Fruit fly (Drosophila melanogaster) whole organism, adult: ENCODE results near the gene CG11889.

Source experiments
- CG11617 ChIP-seq: fragments of 200-800 bp; sonication (Bioruptor generic); optimal IDR thresholded peaks from 2 replicates; lab custom pipeline; 2017; ENCODE audit warnings: mild to moderate bottlenecking, missing biosample characterization, missing genetic modification reagents, missing genetic modification characterization
- CG12768 ChIP-seq: fragments of 200-800 bp; sonication (Bioruptor generic); optimal IDR thresholded peaks from 2 replicates; lab custom pipeline; 2017; ENCODE audit warnings: missing biosample characterization, missing genetic modification characterization, mild to moderate bottlenecking, moderate library complexity, missing genetic modification reagents
- CG14711 ChIP-seq: fragments of 200-800 bp; sonication (Bioruptor generic); optimal IDR thresholded peaks from 2 replicates; lab custom pipeline; 2018; ENCODE audit warnings: missing biosample characterization, mild to moderate bottlenecking, missing genetic modification characterization, moderate library complexity
- CG1620 ChIP-seq: fragments of 200-800 bp; sonication (Bioruptor generic); optimal IDR thresholded peaks from 2 replicates; lab custom pipeline; 2016; ENCODE audit warnings: missing biosample characterization, missing genetic modification characterization
- CG33017 ChIP-seq: fragments of 200-800 bp; sonication (Bioruptor generic); optimal IDR thresholded peaks from 2 replicates; lab custom pipeline; 2018; ENCODE audit warnings: missing biosample characterization, mild to moderate bottlenecking, missing genetic modification characterization, moderate library complexity
- CG5204 ChIP-seq: fragments of 200-800 bp; sonication (Bioruptor generic); optimal IDR thresholded peaks from 2 replicates; lab custom pipeline; 2016; ENCODE audit warnings: missing biosample characterization, missing genetic modification characterization
- CG7045 ChIP-seq: fragments of 200-800 bp; sonication (Bioruptor generic); optimal IDR thresholded peaks from 2 replicates; lab custom pipeline; 2017; ENCODE audit warnings: missing biosample characterization, mild to moderate bottlenecking, missing genetic modification characterization
- CG7101 ChIP-seq: fragments of 200-800 bp; sonication (Bioruptor generic); optimal IDR thresholded peaks from 2 replicates; lab custom pipeline; 2018; ENCODE audit warnings: missing biosample characterization, mild to moderate bottlenecking, missing genetic modification characterization, moderate library complexity
- Clk ChIP-seq: fragments of 200-800 bp; sonication (Bioruptor generic); optimal IDR thresholded peaks from 2 replicates; lab custom pipeline; 2017; ENCODE audit warnings: missing biosample characterization, missing genetic modification characterization
- Crg-1 ChIP-seq: fragments of 200-800 bp; sonication (Bioruptor generic); optimal IDR thresholded peaks from 2 replicates; lab custom pipeline; 2016; ENCODE audit warnings: missing biosample characterization, missing genetic modification characterization
- Hr96 ChIP-seq: fragments of 200-800 bp; sonication (Bioruptor generic); optimal IDR thresholded peaks from 2 replicates; lab custom pipeline; 2016; ENCODE audit warnings: missing biosample characterization, missing genetic modification characterization
- Mnt ChIP-seq: fragments of 200-800 bp; sonication (Bioruptor generic); optimal IDR thresholded peaks from 2 replicates; lab custom pipeline; 2016; ENCODE audit warnings: missing biosample characterization, mild to moderate bottlenecking, missing genetic modification characterization
- bab1 ChIP-seq: fragments of 200-800 bp; sonication (Bioruptor generic); optimal IDR thresholded peaks from 3 replicates; lab custom pipeline; 2019; ENCODE audit warnings: missing biosample characterization, mild to moderate bottlenecking, missing genetic modification characterization, moderate library complexity
- cic ChIP-seq: fragments of 200-800 bp; sonication (Bioruptor generic); optimal IDR thresholded peaks from 2 replicates; lab custom pipeline; 2017; ENCODE audit warnings: missing biosample characterization, mild to moderate bottlenecking, missing genetic modification characterization, moderate library complexity
- cnc ChIP-seq, 2 experiments: fragments of >200 bp; optimal IDR thresholded peaks; 2 replicates each; lab custom pipeline; 2017
- kay ChIP-seq: fragments of 200-800 bp; sonication (Bioruptor generic); peaks from one replicate; lab custom pipeline; 2016; ENCODE audit warnings: missing biosample characterization, missing genetic modification characterization, borderline replicate concordance
- ovo ChIP-seq: fragments of 200-800 bp; sonication (Bioruptor generic); optimal IDR thresholded peaks from 2 replicates; lab custom pipeline; 2016; ENCODE audit warnings: missing biosample characterization, missing genetic modification characterization
- pad ChIP-seq: fragments of 200-800 bp; sonication (Bioruptor generic); optimal IDR thresholded peaks from 3 replicates; lab custom pipeline; 2017; ENCODE audit warnings: missing biosample characterization, missing genetic modification characterization, mild to moderate bottlenecking, moderate library complexity, missing genetic modification reagents
- tj ChIP-seq: fragments of 200-800 bp; sonication (Bioruptor generic); optimal IDR thresholded peaks from 3 replicates; lab custom pipeline; 2017; ENCODE audit warnings: missing biosample characterization, mild to moderate bottlenecking, missing genetic modification characterization, moderate library complexity
- toe ChIP-seq: fragments of 200-800 bp; sonication (Bioruptor generic); optimal IDR thresholded peaks from 2 replicates; lab custom pipeline; 2016; ENCODE audit warnings: missing biosample characterization, missing genetic modification characterization

Gene CG11889

DNA sequence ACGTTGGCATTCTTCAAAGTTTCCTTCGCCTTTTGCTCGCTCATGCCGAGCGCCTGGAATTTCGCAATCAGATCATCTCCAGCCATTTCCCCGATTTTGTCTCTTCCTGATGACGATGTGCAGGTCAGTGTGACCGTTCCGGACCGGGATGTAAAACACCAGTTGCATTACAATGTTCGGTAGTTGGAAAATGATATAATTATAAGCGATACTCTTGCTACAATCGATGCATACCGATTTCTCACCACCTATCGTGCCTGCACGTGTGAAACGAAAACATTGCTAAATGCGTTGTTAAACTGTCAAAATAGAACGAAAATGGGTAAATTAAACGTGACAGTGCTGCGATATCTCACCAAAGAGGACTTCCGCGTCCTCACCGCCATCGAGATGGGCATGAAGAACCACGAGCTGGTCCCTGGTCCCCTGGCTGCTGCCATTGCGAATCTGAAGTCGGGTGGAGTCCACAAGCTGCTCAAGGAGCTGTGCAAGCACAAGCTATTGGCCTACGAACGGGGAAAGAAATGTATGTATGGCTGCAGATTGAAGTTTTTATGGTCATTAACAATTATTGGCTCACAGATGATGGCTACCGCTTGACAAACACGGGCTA lies 4.3 kb upstream of the CG11889 start, which contains the start of the genes GlnRS and RIOK2:
Gene GlnRS (minus strand): TSS at position 133 of the 613 bp plus-strand sequence.
Gene RIOK2 (plus strand): TSS at position 256 of the 613 bp plus-strand sequence.
- TF ChIP-seq kay (GFP tag; lab: Kevin White, UChicago) = no peak
- no peak for TF ChIP-seq CG1620 (GFP tag; lab: Kevin White, UChicago)
- no peak for TF ChIP-seq CG7045 (GFP tag; lab: Kevin White, UChicago)
- TF ChIP-seq CG12768 (GFP tag; lab: Kevin White, UChicago) = no peak
- TF ChIP-seq CG14711 (tag; lab: Kevin White, UChicago) = peak; percentile 4
- TF ChIP-seq Crg-1 (GFP tag; lab: Kevin White, UChicago) = peak; percentile 4
- peak; percentile 18 for TF ChIP-seq CG11617 (GFP tag; lab: Kevin White, UChicago)
- TF ChIP-seq Hr96 (GFP tag; lab: Kevin White, UChicago) = no peak
- no peak for TF ChIP-seq toe (GFP tag; lab: Kevin White, UChicago)
- peak; percentile 39 for TF ChIP-seq CG7101 (tag; lab: Kevin White, UChicago)
- peak; percentile 21 for TF ChIP-seq tj (GFP tag; lab: Kevin White, UChicago)
- peak; percentile 26 for TF ChIP-seq pad (GFP tag; lab: Kevin White, UChicago)
- TF ChIP-seq CG33017 (tag; lab: Kevin White, UChicago) = no peak
- TF ChIP-seq cnc (optimal IDR thresholded peaks at IDR 0.05; lab: Kevin White, UChicago) = no peak
- TF ChIP-seq ovo (GFP tag; lab: Kevin White, UChicago) = no peak
- TF ChIP-seq bab1 (GFP tag; lab: Kevin White, UChicago) = peak; percentile 73
- no peak for TF ChIP-seq CG5204 (GFP tag; lab: Kevin White, UChicago)
- TF ChIP-seq Mnt (GFP tag; lab: Kevin White, UChicago) = peak; percentile 100
- TF ChIP-seq Clk (GFP tag; lab: Kevin White, UChicago) = peak; percentile 3
- peak; percentile 30 for TF ChIP-seq cic

DNA sequence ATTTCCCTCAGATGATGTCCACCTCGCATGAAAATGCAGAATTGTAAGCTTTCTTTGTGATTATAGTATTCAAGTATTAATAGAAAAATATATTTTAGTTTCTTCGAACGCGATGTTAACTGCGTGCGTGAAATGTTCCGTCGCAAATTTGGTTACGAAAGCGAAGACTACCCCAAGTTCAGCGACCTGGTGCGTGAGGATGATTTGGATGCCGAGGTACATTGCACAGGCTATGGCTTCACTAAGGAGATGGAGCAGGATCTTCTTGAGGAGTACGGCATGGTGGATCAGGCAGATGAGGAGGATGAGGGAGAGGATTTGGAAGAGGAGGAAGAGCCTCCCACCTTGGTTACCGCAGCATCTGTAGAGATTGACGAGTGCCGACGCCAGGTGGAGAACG lies 3.3 kb upstream of the CG11889 start:
- no peak for TF ChIP-seq CG12768 (GFP tag; lab: Kevin White, UChicago)
- no peak for TF ChIP-seq cnc (optimal IDR thresholded peaks at IDR 0.05; lab: Kevin White, UChicago)
- TF ChIP-seq CG14711 (tag; lab: Kevin White, UChicago) = no peak
- TF ChIP-seq ovo (GFP tag; lab: Kevin White, UChicago) = no peak
- TF ChIP-seq Mnt (GFP tag; lab: Kevin White, UChicago) = no peak
- TF ChIP-seq cic = no peak
- TF ChIP-seq CG5204 (GFP tag; lab: Kevin White, UChicago) = no peak
- no peak for TF ChIP-seq Crg-1 (GFP tag; lab: Kevin White, UChicago)
- TF ChIP-seq bab1 (GFP tag; lab: Kevin White, UChicago) = no peak
- no peak for TF ChIP-seq CG33017 (tag; lab: Kevin White, UChicago)
- TF ChIP-seq tj (GFP tag; lab: Kevin White, UChicago) = no peak
- no peak for TF ChIP-seq CG7045 (GFP tag; lab: Kevin White, UChicago)

DNA sequence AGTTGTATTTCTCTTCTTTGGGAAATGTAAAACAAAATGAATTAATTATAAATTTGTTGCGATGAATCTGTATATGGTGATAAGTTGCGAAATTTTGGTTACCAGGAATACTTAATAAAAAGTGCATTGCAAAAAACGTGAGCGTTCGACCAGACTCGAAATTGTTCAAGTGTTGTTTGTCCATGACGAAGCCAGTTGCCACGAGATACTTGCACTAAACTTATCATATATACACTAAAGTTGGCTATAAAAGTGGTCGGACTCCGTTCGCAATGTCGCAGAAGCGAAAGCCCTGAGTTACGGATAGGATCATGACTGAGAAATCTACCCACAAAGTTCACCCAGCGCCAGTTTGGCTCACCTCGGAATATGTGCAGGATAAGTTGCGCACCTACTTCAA lies 3.5 kb downstream of the CG11889 start, which contains the start of gene CG11878:
Gene CG11878 (plus strand): TSS at position 301 of the 400 bp plus-strand sequence.
- TF ChIP-seq CG1620 (GFP tag; lab: Kevin White, UChicago) = no peak
- peak; percentile 0 for TF ChIP-seq cic

DNA sequence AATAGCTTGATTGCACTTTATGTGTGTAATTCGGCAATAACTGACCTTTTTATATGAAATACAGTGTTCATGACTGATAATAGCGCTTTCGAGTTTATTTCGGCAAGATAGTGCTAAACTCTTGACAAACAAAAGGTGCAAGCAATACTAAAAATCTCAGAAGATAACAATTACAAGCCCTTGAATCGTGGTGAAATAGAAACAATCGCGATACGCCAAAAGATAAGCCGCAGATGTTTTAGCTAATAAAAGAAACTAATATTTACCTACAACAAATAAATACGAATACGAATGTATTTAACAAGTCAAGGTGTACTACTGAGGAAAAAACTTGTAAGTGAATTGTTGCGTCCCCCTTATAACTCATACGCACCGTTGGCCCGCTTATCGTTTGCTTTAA lies 5.3 kb downstream of the CG11889 start:
- TF ChIP-seq cnc (optimal IDR thresholded peaks at IDR 0.05; lab: Kevin White, UChicago) = no peak
- TF ChIP-seq pad (GFP tag; lab: Kevin White, UChicago) = peak; percentile 44
- peak; percentile 34 for TF ChIP-seq CG5204 (GFP tag; lab: Kevin White, UChicago)
- TF ChIP-seq Clk (GFP tag; lab: Kevin White, UChicago) = no peak
- TF ChIP-seq Crg-1 (GFP tag; lab: Kevin White, UChicago) = peak; percentile 11
- TF ChIP-seq CG11617 (GFP tag; lab: Kevin White, UChicago) = peak; percentile 62
- peak; percentile 97 for TF ChIP-seq cic
- peak; percentile 94 for TF ChIP-seq kay (GFP tag; lab: Kevin White, UChicago)
- TF ChIP-seq CG12768 (GFP tag; lab: Kevin White, UChicago) = peak; percentile 58
- TF ChIP-seq CG7045 (GFP tag; lab: Kevin White, UChicago) = peak; percentile 80
- TF ChIP-seq Mnt (GFP tag; lab: Kevin White, UChicago) = peak; percentile 19
- TF ChIP-seq CG7101 (tag; lab: Kevin White, UChicago) = peak; percentile 65
- no peak for TF ChIP-seq toe (GFP tag; lab: Kevin White, UChicago)
- TF ChIP-seq CG33017 (tag; lab: Kevin White, UChicago) = peak; percentile 71
- TF ChIP-seq bab1 (GFP tag; lab: Kevin White, UChicago) = no peak
- no peak for TF ChIP-seq tj (GFP tag; lab: Kevin White, UChicago)
- TF ChIP-seq ovo (GFP tag; lab: Kevin White, UChicago) = peak; percentile 20
- peak; percentile 22 for TF ChIP-seq CG14711 (tag; lab: Kevin White, UChicago)
- TF ChIP-seq Hr96 (GFP tag; lab: Kevin White, UChicago) = no peak
- TF ChIP-seq CG1620 (GFP tag; lab: Kevin White, UChicago) = no peak

DNA sequence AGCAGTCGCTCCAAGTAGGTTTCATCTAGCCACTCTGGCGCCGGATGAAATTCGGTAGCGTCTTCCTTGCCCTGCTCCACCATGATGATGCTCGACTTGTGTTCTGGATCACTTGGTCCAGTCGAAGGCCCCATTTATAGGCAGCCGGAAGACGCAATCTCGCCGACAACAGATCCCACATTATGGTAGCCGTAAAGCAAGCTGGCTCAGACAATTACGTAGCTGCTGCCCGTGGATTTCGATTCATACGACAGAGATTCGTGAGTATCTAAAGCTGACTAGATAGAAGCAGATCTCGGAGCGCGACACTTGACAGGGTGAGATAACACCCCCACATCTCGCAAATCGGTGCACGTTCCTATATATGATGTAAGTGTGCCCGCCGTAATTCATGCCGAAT lies 7.1 kb downstream of the CG11889 start, which contains the start of gene CG10513:
Gene CG10513 (minus strand): TSS at position 101 of the 400 bp plus-strand sequence.
- no peak for TF ChIP-seq ovo (GFP tag; lab: Kevin White, UChicago)
- no peak for TF ChIP-seq toe (GFP tag; lab: Kevin White, UChicago)
- TF ChIP-seq Clk (GFP tag; lab: Kevin White, UChicago) = no peak
- TF ChIP-seq cic = no peak
- TF ChIP-seq cnc (optimal IDR thresholded peaks at IDR 0.05; lab: Kevin White, UChicago) = no peak
- no peak for TF ChIP-seq kay (GFP tag; lab: Kevin White, UChicago)
- no peak for TF ChIP-seq Mnt (GFP tag; lab: Kevin White, UChicago)
- TF ChIP-seq CG5204 (GFP tag; lab: Kevin White, UChicago) = no peak
- TF ChIP-seq CG11617 (GFP tag; lab: Kevin White, UChicago) = no peak
- TF ChIP-seq bab1 (GFP tag; lab: Kevin White, UChicago) = no peak
- TF ChIP-seq CG33017 (tag; lab: Kevin White, UChicago) = no peak
- TF ChIP-seq Hr96 (GFP tag; lab: Kevin White, UChicago) = no peak
- no peak for TF ChIP-seq CG14711 (tag; lab: Kevin White, UChicago)
- no peak for TF ChIP-seq tj (GFP tag; lab: Kevin White, UChicago)
- TF ChIP-seq pad (GFP tag; lab: Kevin White, UChicago) = no peak
- no peak for TF ChIP-seq CG12768 (GFP tag; lab: Kevin White, UChicago)
- no peak for TF ChIP-seq Crg-1 (GFP tag; lab: Kevin White, UChicago)
- no peak for TF ChIP-seq CG7045 (GFP tag; lab: Kevin White, UChicago)
- no peak for TF ChIP-seq CG1620 (GFP tag; lab: Kevin White, UChicago)
